Worm (Caenorhabditis elegans) whole organism, L4 larva: Measurements from ENCODE around the gene C09G9.8.

Source experiments
- fkh-10 ChIP-seq: fragments of 150-350 bp; optimal IDR thresholded peaks from 2 replicates; lab custom pipeline; 2014; ENCODE audit warnings: missing biosample characterization, missing genetic modification reagents, missing genetic modification characterization
- lsy-2 ChIP-seq, 2 experiments: fragments of 150-350 bp in 1 of 2; sonication (generic microtip) in 1 of 2; optimal IDR thresholded peaks; 2 replicates each; lab custom pipeline; 2014 to 2017; ENCODE audit warnings: missing biosample characterization in 2 of 2, missing genetic modification characterization in 2 of 2
- mdl-1 ChIP-seq, 2 experiments: fragments of 150-350 bp in 1 of 2; sonication (generic microtip) in 1 of 2; optimal IDR thresholded peaks; 2 replicates each; lab custom pipeline; 2014 to 2017; ENCODE audit warnings: missing biosample characterization in 2 of 2, missing genetic modification characterization in 2 of 2

ce11 chrIV:8869624-8870023, 11.7 kb upstream of the C09G9.8 start, which contains the start of gene npp-23:
- no peak for TF ChIP-seq lsy-2 (tag; optimal IDR thresholded peaks at IDR 0.05; lab: Kevin White, UChicago)
- peak in 1 of 2 experiments; percentile 4 for TF ChIP-seq mdl-1 (tag; optimal IDR thresholded peaks at IDR 0.05; lab: Kevin White, UChicago)
- TF ChIP-seq fkh-10 (GFP tag; lab: Kevin White, UChicago): no peak
